Worm (Caenorhabditis elegans) whole organism, L4 larva: ENCODE results near the gene gei-3.

Experiments used
- F10B5.3 ChIP-seq: sonication (generic microtip); optimal IDR thresholded peaks from 2 replicates; lab custom pipeline; 2016; ENCODE audit warnings: mild to moderate bottlenecking, missing genetic modification characterization, missing compliant biosample characterization
- F44E2.7 ChIP-seq: fragments of 200-800 bp; sonication (Bioruptor generic); IDR thresholded peaks from 2 replicates; pipeline ENCODE4 v2.1.2; 2022; ENCODE audit warnings: missing genetic modification characterization, missing compliant biosample characterization
- R02D3.7 ChIP-seq: fragments of 150-350 bp; sonication (generic microtip); optimal IDR thresholded peaks from 3 replicates; lab custom pipeline; 2014; ENCODE audit warnings: missing biosample characterization, missing genetic modification characterization
- Y105C5A.15 ChIP-seq: fragments of 200-800 bp; sonication (Bioruptor generic); IDR thresholded peaks from 2 replicates; pipeline ENCODE4 v1.3.6; 2022; ENCODE audit warnings: missing genetic modification characterization, missing compliant biosample characterization
- Y48G9A.11 ChIP-seq: fragments of 200-800 bp; sonication (Bioruptor generic); IDR thresholded peaks from 2 replicates; pipeline ENCODE4 v1.3.6; 2022; ENCODE audit warnings: missing genetic modification reagents, missing genetic modification characterization, missing compliant biosample characterization
- Y5F2A.4 ChIP-seq: fragments of 200-800 bp; sonication (Bioruptor generic); optimal IDR thresholded peaks from 2 replicates; lab custom pipeline; 2018; ENCODE audit warnings: mild to moderate bottlenecking, missing genetic modification characterization, missing compliant biosample characterization
- ZK546.5 ChIP-seq, 2 experiments: sonication (generic microtip); optimal IDR thresholded peaks; 2 replicates each; lab custom pipeline; 2017; ENCODE audit warnings: missing biosample characterization in 2 of 2, missing genetic modification characterization in 2 of 2
- aly-2 ChIP-seq: sonication (generic microtip); optimal IDR thresholded peaks from 2 replicates; lab custom pipeline; 2018; ENCODE audit warnings: missing biosample characterization, missing genetic modification characterization
- attf-4 ChIP-seq: sonication (generic microtip); optimal IDR thresholded peaks from 3 replicates; lab custom pipeline; 2017; ENCODE audit warnings: missing biosample characterization, missing genetic modification characterization
- ceh-20 ChIP-seq: fragments of 200-800 bp; sonication (Bioruptor generic); IDR thresholded peaks from 2 replicates; pipeline ENCODE4 v1.3.6; 2022; ENCODE audit warnings: missing genetic modification reagents, missing genetic modification characterization, missing compliant biosample characterization
- ceh-28 ChIP-seq: fragments of 150-350 bp; optimal IDR thresholded peaks from 2 replicates; lab custom pipeline; 2014; ENCODE audit warnings: missing biosample characterization, missing genetic modification reagents, missing genetic modification characterization
- ceh-44 ChIP-seq: fragments of 200-800 bp; sonication (Bioruptor generic); IDR thresholded peaks from 2 replicates; pipeline ENCODE4 v1.3.6; 2022; ENCODE audit warnings: missing genetic modification reagents, missing genetic modification characterization, missing compliant biosample characterization
- ces-1 ChIP-seq: fragments of 150-350 bp; sonication (generic microtip); optimal IDR thresholded peaks from 4 replicates; lab custom pipeline; 2014; ENCODE audit warnings: missing biosample characterization, missing genetic modification reagents, missing genetic modification characterization
- cey-2 ChIP-seq: sonication (generic microtip); optimal IDR thresholded peaks from 3 replicates; lab custom pipeline; 2017; ENCODE audit warnings: missing genetic modification characterization, mild to moderate bottlenecking, missing compliant biosample characterization, antibody characterized with exemption, borderline replicate concordance; ENCODE audit not compliant: insufficient read depth
- daf-12 ChIP-seq: fragments of 150-350 bp; optimal IDR thresholded peaks from 2 replicates; lab custom pipeline; 2014; ENCODE audit warnings: missing biosample characterization, missing genetic modification reagents, missing genetic modification characterization
- daf-16 ChIP-seq, 3 experiments: sonication (generic microtip); optimal IDR thresholded peaks; 2 replicates each; lab custom pipeline; 2016 to 2017; ENCODE audit warnings: missing genetic modification characterization in 3 of 3, missing genetic modification reagents in 3 of 3, mild to moderate bottlenecking in 2 of 3, missing compliant biosample characterization in 2 of 3, missing biosample characterization in 1 of 3, moderate library complexity in 1 of 3
- dmd-6 ChIP-seq: fragments of 200-800 bp; sonication (Bioruptor generic); IDR thresholded peaks from 2 replicates; pipeline ENCODE4 v1.3.6; 2022; ENCODE audit warnings: missing genetic modification reagents, missing genetic modification characterization, missing compliant biosample characterization
- dmd-8 ChIP-seq: fragments of 200-800 bp; sonication (Bioruptor generic); IDR thresholded peaks from 2 replicates; pipeline ENCODE4 v1.3.6; 2022; ENCODE audit warnings: missing genetic modification characterization, missing compliant biosample characterization
- dpl-1 ChIP-seq: fragments of 150-350 bp; optimal IDR thresholded peaks from 2 replicates; lab custom pipeline; 2014; ENCODE audit warnings: missing biosample characterization, missing genetic modification reagents, missing genetic modification characterization
- duxl-1 ChIP-seq: sonication (generic microtip); optimal IDR thresholded peaks from 2 replicates; lab custom pipeline; 2016; ENCODE audit warnings: mild to moderate bottlenecking, missing genetic modification characterization, moderate library complexity, missing compliant biosample characterization; ENCODE audit not compliant: poor library complexity
- egl-27 ChIP-seq: sonication (generic microtip); optimal IDR thresholded peaks from 3 replicates; lab custom pipeline; 2017; ENCODE audit warnings: missing biosample characterization, missing genetic modification reagents, missing genetic modification characterization
- fkh-10 ChIP-seq: fragments of 150-350 bp; optimal IDR thresholded peaks from 2 replicates; lab custom pipeline; 2014; ENCODE audit warnings: missing biosample characterization, missing genetic modification reagents, missing genetic modification characterization
- fos-1 ChIP-seq: fragments of 150-350 bp; optimal IDR thresholded peaks from 2 replicates; lab custom pipeline; 2014; ENCODE audit warnings: missing biosample characterization, missing genetic modification characterization
- gei-8 ChIP-seq: fragments of 200-800 bp; sonication (Bioruptor generic); optimal IDR thresholded peaks from 2 replicates; lab custom pipeline; 2018; ENCODE audit warnings: mild to moderate bottlenecking, missing genetic modification characterization, missing compliant biosample characterization
- hif-1 ChIP-seq, 2 experiments: sonication (generic microtip); optimal IDR thresholded peaks; 2 replicates each; lab custom pipeline; 2016 to 2017; ENCODE audit warnings: missing compliant biosample characterization in 2 of 2, missing genetic modification characterization in 2 of 2, missing genetic modification reagents in 2 of 2, missing genotype in 2 of 2, mild to moderate bottlenecking in 1 of 2
- hlh-30 ChIP-seq: sonication (generic microtip); optimal IDR thresholded peaks from 2 replicates; lab custom pipeline; 2017; ENCODE audit warnings: antibody characterized with exemption, mild to moderate bottlenecking, missing genetic modification characterization, missing compliant biosample characterization; ENCODE audit not compliant: insufficient read depth
- hmg-1.1 ChIP-seq: fragments of 200-800 bp; sonication (Bioruptor generic); IDR thresholded peaks from 2 replicates; pipeline ENCODE4 v1.3.6; 2022; ENCODE audit warnings: missing genetic modification reagents, missing genetic modification characterization, missing compliant biosample characterization
- lin-1 ChIP-seq: fragments of 200-800 bp; sonication (Bioruptor generic); IDR thresholded peaks from 2 replicates; pipeline ENCODE4 v1.3.6; 2022; ENCODE audit warnings: missing genetic modification reagents, missing genetic modification characterization, missing compliant biosample characterization
- lin-13 ChIP-seq: fragments of 150-350 bp; optimal IDR thresholded peaks from 2 replicates; lab custom pipeline; 2014; ENCODE audit warnings: missing biosample characterization, missing genetic modification reagents, missing genetic modification characterization
- lin-29 ChIP-seq: fragments of 200-800 bp; sonication (Bioruptor generic); IDR thresholded peaks from 2 replicates; pipeline ENCODE4 v1.3.6; 2022; ENCODE audit warnings: missing genetic modification reagents, missing genetic modification characterization, missing compliant biosample characterization
- lin-39 ChIP-seq: fragments of 150-350 bp; optimal IDR thresholded peaks from 2 replicates; lab custom pipeline; 2014; ENCODE audit warnings: missing biosample characterization, missing genetic modification reagents, missing genetic modification characterization
- lsy-2 ChIP-seq, 2 experiments: fragments of 150-350 bp in 1 of 2; sonication (generic microtip) in 1 of 2; optimal IDR thresholded peaks; 2 replicates each; lab custom pipeline; 2014 to 2017; ENCODE audit warnings: missing biosample characterization in 2 of 2, missing genetic modification characterization in 2 of 2
- madf-9 ChIP-seq: fragments of 200-800 bp; sonication (Bioruptor generic); conservative IDR thresholded peaks from 2 replicates; pipeline ENCODE4 v1.3.6; 2022; ENCODE audit warnings: missing genetic modification reagents, missing genetic modification characterization, missing compliant biosample characterization
- mdt-29 ChIP-seq: fragments of 200-800 bp; sonication (Bioruptor generic); IDR thresholded peaks from 2 replicates; pipeline ENCODE4 v1.3.6; 2022; ENCODE audit warnings: missing genetic modification reagents, missing genetic modification characterization, missing compliant biosample characterization
- mes-2 ChIP-seq: sonication (generic microtip); optimal IDR thresholded peaks from 2 replicates; lab custom pipeline; 2016; ENCODE audit warnings: missing genotype, mild to moderate bottlenecking, missing genetic modification characterization, missing compliant biosample characterization; ENCODE audit not compliant: poor library complexity, severe bottlenecking
- mxl-2 ChIP-seq: fragments of 200-800 bp; sonication (Bioruptor generic); conservative IDR thresholded peaks from 2 replicates; pipeline ENCODE4 v1.3.6; 2022; ENCODE audit warnings: missing genetic modification reagents, missing genetic modification characterization, missing compliant biosample characterization
- mxl-3 ChIP-seq: fragments of 200-800 bp; sonication (Bioruptor generic); optimal IDR thresholded peaks from 2 replicates; lab custom pipeline; 2018; ENCODE audit warnings: mild to moderate bottlenecking, missing genetic modification characterization, missing compliant biosample characterization
- nhr-25 ChIP-seq: sonication (generic microtip); optimal IDR thresholded peaks from 2 replicates; lab custom pipeline; 2017; ENCODE audit warnings: missing genetic modification characterization, mild to moderate bottlenecking, missing compliant biosample characterization, antibody characterized with exemption, moderate library complexity, borderline replicate concordance; ENCODE audit not compliant: insufficient read depth
- nhr-28 ChIP-seq: fragments of 150-350 bp; optimal IDR thresholded peaks from 2 replicates; lab custom pipeline; 2014; ENCODE audit warnings: missing biosample characterization, missing genetic modification characterization
- nhr-42 ChIP-seq: fragments of 200-800 bp; sonication (Bioruptor generic); IDR thresholded peaks from 2 replicates; pipeline ENCODE4 v1.3.6; 2022; ENCODE audit warnings: missing genetic modification characterization, missing compliant biosample characterization
- nhr-6 ChIP-seq: fragments of 150-350 bp; optimal IDR thresholded peaks from 2 replicates; lab custom pipeline; 2014; ENCODE audit warnings: missing biosample characterization, missing genetic modification characterization
- nhr-76 ChIP-seq: fragments of 150-350 bp; optimal IDR thresholded peaks from 2 replicates; lab custom pipeline; 2014; ENCODE audit warnings: missing biosample characterization, missing genetic modification characterization
- pqm-1 ChIP-seq: sonication (generic microtip); optimal IDR thresholded peaks from 2 replicates; lab custom pipeline; 2017; ENCODE audit warnings: missing biosample characterization, missing genetic modification characterization
- rbr-2 ChIP-seq: sonication (generic microtip); optimal IDR thresholded peaks from 2 replicates; lab custom pipeline; 2016; ENCODE audit warnings: missing genotype, missing genetic modification characterization, missing compliant biosample characterization
- saeg-2 ChIP-seq: fragments of 200-800 bp; sonication (Bioruptor generic); IDR thresholded peaks from 2 replicates; pipeline ENCODE4 v1.3.6; 2022; ENCODE audit warnings: missing genetic modification reagents, missing genetic modification characterization, missing compliant biosample characterization
- spr-1 ChIP-seq: sonication (generic microtip); optimal IDR thresholded peaks from 2 replicates; lab custom pipeline; 2016; ENCODE audit warnings: mild to moderate bottlenecking, missing genetic modification characterization, missing compliant biosample characterization
- tag-97 ChIP-seq: fragments of 200-800 bp; sonication (Bioruptor generic); IDR thresholded peaks from 2 replicates; pipeline ENCODE4 v1.3.6; 2022; ENCODE audit warnings: missing genetic modification characterization, missing compliant biosample characterization
- tra-1 ChIP-seq: fragments of 200-800 bp; sonication (Bioruptor generic); IDR thresholded peaks from 2 replicates; pipeline ENCODE4 v1.3.6; 2022; ENCODE audit warnings: missing genetic modification reagents, missing genetic modification characterization, missing compliant biosample characterization
- unc-39 ChIP-seq: sonication (generic microtip); optimal IDR thresholded peaks from 2 replicates; lab custom pipeline; 2017; ENCODE audit warnings: missing biosample characterization, missing genetic modification characterization
- zag-1 ChIP-seq: fragments of 150-350 bp; optimal IDR thresholded peaks from 2 replicates; lab custom pipeline; 2014; ENCODE audit warnings: missing biosample characterization, missing genetic modification characterization

The gei-3 gene

ce11 chrX:12843530-12843929 lies 30.1 kb upstream of the gei-3 start (continued):
- no peak for TF ChIP-seq daf-12
- peak; percentile 28 for TF ChIP-seq Y5F2A.4 (GFP tag; lab: Kevin White, UChicago)
- peak in 1 of 2 experiments; percentile 43 for TF ChIP-seq hif-1 (tag; optimal IDR thresholded peaks at IDR 0.05; lab: Kevin White, UChicago)
- no peak for TF ChIP-seq ZK546.5 (tag; optimal IDR thresholded peaks at IDR 0.05; lab: Kevin White, UChicago)
- no peak for TF ChIP-seq aly-2
- peak; percentile 6 for TF ChIP-seq nhr-6
- no peak for TF ChIP-seq lin-29
- no peak for TF ChIP-seq gei-8 (GFP tag; lab: Kevin White, UChicago)
- TF ChIP-seq nhr-25 (tag; lab: Kevin White, UChicago), result no peak
- peak; percentile 28; the same call in 1 of the 2 replicates for TF ChIP-seq ceh-44 (GFP tag; lab: Robert Waterston, UW)
- 0 out of 2 replicates have a peak, but pooled peaks have one; percentile 29 for TF ChIP-seq madf-9 (GFP tag; lab: Robert Waterston, UW)
- peak; percentile 35 for TF ChIP-seq rbr-2
- no peak for TF ChIP-seq lin-13
- peak; percentile 72 for TF ChIP-seq tra-1
- no peak for TF ChIP-seq pqm-1 (tag; lab: Kevin White, UChicago)
- TF ChIP-seq hmg-1.1 (GFP tag; lab: Robert Waterston, UW), result peak; percentile 82
- TF ChIP-seq nhr-76 (tag; lab: Kevin White, UChicago), result no peak
- TF ChIP-seq Y48G9A.11 (GFP tag; lab: Robert Waterston, UW), result peak; percentile 52; the same call in 1 of the 2 replicates
- TF ChIP-seq mes-2 (tag; lab: Kevin White, UChicago), result peak; percentile 78
- no peak for TF ChIP-seq F44E2.7 (GFP tag; lab: Robert Waterston, UW)
- TF ChIP-seq lin-39, result no peak
- TF ChIP-seq lin-1 (GFP tag; lab: Robert Waterston, UW), result peak; percentile 58; the same call in 1 of the 2 replicates
- TF ChIP-seq dmd-6 (GFP tag; lab: Robert Waterston, UW), result peak; percentile 74
- peak in 1 of 2 experiments; percentile 46 for TF ChIP-seq lsy-2 (tag; optimal IDR thresholded peaks at IDR 0.05; lab: Kevin White, UChicago)
- TF ChIP-seq mxl-3 (GFP tag; lab: Kevin White, UChicago), result no peak
- TF ChIP-seq spr-1 (tag; lab: Kevin White, UChicago), result no peak
- TF ChIP-seq unc-39 (tag; lab: Kevin White, UChicago), result no peak
- TF ChIP-seq cey-2 (tag; lab: Kevin White, UChicago), result no peak
- no peak for TF ChIP-seq ceh-28 (tag; lab: Kevin White, UChicago)
- TF ChIP-seq zag-1 (tag; lab: Kevin White, UChicago), result no peak
- TF ChIP-seq duxl-1 (tag; lab: Kevin White, UChicago), result peak; percentile 4
- peak; percentile 55; the same call in 1 of the 2 replicates for TF ChIP-seq ceh-20 (GFP tag; lab: Robert Waterston, UW)
- no peak for TF ChIP-seq fkh-10 (GFP tag; lab: Kevin White, UChicago)
- TF ChIP-seq mxl-2 (GFP tag; lab: Robert Waterston, UW), result 0 out of 2 replicates have a peak, but pooled peaks have one; percentile 59
- no peak for TF ChIP-seq daf-16 (GFP tag; optimal IDR thresholded peaks at IDR 0.05; lab: Kevin White, UChicago)
- TF ChIP-seq daf-16 (tag; optimal IDR thresholded peaks at IDR 0.05; lab: Kevin White, UChicago), result peak; percentile 44
- peak; percentile 49 for TF ChIP-seq hlh-30
- no peak for TF ChIP-seq dpl-1 (GFP tag; lab: Kevin White, UChicago)
- no peak for TF ChIP-seq egl-27
- TF ChIP-seq attf-4 (tag; lab: Kevin White, UChicago), result no peak
- TF ChIP-seq mdt-29 (GFP tag; lab: Robert Waterston, UW), result peak; percentile 59
- TF ChIP-seq Y105C5A.15, result 0 out of 2 replicates have a peak, but pooled peaks have one; percentile 16
- TF ChIP-seq nhr-28 (tag; lab: Kevin White, UChicago), result peak; percentile 43
- no peak for TF ChIP-seq tag-97 (GFP tag; lab: Robert Waterston, UW)
- peak; percentile 49; the same call in 1 of the 2 replicates for TF ChIP-seq nhr-42 (GFP tag; lab: Robert Waterston, UW)
- TF ChIP-seq ces-1 (GFP tag; lab: Kevin White, UChicago), result no peak
- no peak for TF ChIP-seq saeg-2
- TF ChIP-seq fos-1, result no peak
- TF ChIP-seq dmd-8 (GFP tag; lab: Robert Waterston, UW), result 0 out of 2 replicates have a peak, but pooled peaks have one; percentile 49
- no peak for TF ChIP-seq R02D3.7 (tag; lab: Kevin White, UChicago)
- no peak for TF ChIP-seq F10B5.3 (tag; lab: Kevin White, UChicago)
